Fruit fly (Drosophila melanogaster): ENCODE results near the gene CG14100.

DNA sequence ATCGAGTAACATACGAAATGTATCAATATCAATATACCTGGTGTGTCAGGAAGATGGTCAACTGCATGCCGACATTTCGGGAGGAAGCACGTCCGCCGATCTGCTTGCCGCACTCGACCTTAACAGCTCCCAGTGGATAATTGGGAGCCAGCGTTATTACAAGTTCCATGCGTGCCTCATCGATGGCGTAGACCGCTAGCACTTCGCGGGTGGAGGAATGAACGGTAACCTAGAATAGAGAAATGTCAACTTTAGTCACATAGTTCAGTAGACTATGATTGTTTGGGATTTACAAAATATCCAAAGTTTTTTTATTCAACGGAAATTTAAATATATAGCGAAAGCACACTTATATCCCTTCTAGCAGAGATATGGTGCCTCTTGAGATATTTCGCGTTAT, 45.5 kb downstream of the CG14100 start, which contains the start of the genes CG46435 and Rcd7:
- no peak for TF ChIP-seq Blimp-1 (GFP tag; optimal IDR thresholded peaks at IDR 0.05)
- TF ChIP-seq Eip93F (GFP tag; optimal IDR thresholded peaks at IDR 0.05) = no peak
- TF ChIP-seq CG11762 (GFP tag; optimal IDR thresholded peaks at IDR 0.05; ENCODE audit: insufficient read depth) = no peak
- no peak for TF ChIP-seq CG4318 (GFP tag; optimal IDR thresholded peaks at IDR 0.05)
- no peak for TF ChIP-seq fkh (GFP tag; optimal IDR thresholded peaks at IDR 0.05)
- TF ChIP-seq CG32006 (GFP tag; optimal IDR thresholded peaks at IDR 0.05) = no peak
- TF ChIP-seq CG6854 (GFP tag; optimal IDR thresholded peaks at IDR 0.05) = no peak
- TF ChIP-seq CG6163 (GFP tag; IDR thresholded peaks at IDR 0.05) = no peak
- TF ChIP-seq acj6 (GFP tag; optimal IDR thresholded peaks at IDR 0.05) = no peak

Data from whole organism, prepupa.